ENCODE assay signal across 1 fruit fly cellular context in genomic region chrX:955873-956272, dm6.
A peak's percentile ranks its signal among the peaks of the same experiment; 100 is the strongest.
TF ChIP-seq lines count a peak whose summit lies in the region.

No protein-coding gene starts in this region.

TF ChIP-seq in whole organism, embryonic, 481 proteins besides CTCF, POLR2A, EP300 and RAD21 (continued from another document and continues in another):
- peak; percentile 65 for TF ChIP-seq ATbp (GFP tag; optimal IDR thresholded peaks at IDR 0.05; lab: Kevin White, UChicago)
- TF ChIP-seq vvl (GFP tag; IDR thresholded peaks at IDR 0.05; lab: Robert Waterston, UW) = peak; percentile 69
- TF ChIP-seq CG18262 (tag; optimal IDR thresholded peaks at IDR 0.05; lab: Kevin White, UChicago) = peak; percentile 42
- TF ChIP-seq NFAT (GFP tag; IDR thresholded peaks at IDR 0.05; lab: Robert Waterston, UW) = peak; percentile 12; the same call in 1 of the 2 replicates
- TF ChIP-seq dpn (GFP tag; optimal IDR thresholded peaks at IDR 0.05; lab: Kevin White, UChicago) = peak; percentile 58 to 73
- peak; percentile 78 for TF ChIP-seq lab (GFP tag; optimal IDR thresholded peaks at IDR 0.05; lab: Kevin White, UChicago)
- TF ChIP-seq D19B (GFP tag; optimal IDR thresholded peaks at IDR 0.05; lab: Kevin White, UChicago) = no peak
- no peak for TF ChIP-seq CG9797 (GFP tag; optimal IDR thresholded peaks at IDR 0.05; lab: Kevin White, UChicago)
- peak; percentile 55; the same call in 1 of the 2 replicates for TF ChIP-seq CG1024 (GFP tag; IDR thresholded peaks at IDR 0.05; lab: Robert Waterston, UW)
- peak; percentile 63; the same call in 1 of the 3 replicates for TF ChIP-seq zfh1 (GFP tag; IDR thresholded peaks at IDR 0.05; lab: Robert Waterston, UW)
- TF ChIP-seq CG13894 (tag; optimal IDR thresholded peaks at IDR 0.05; lab: Kevin White, UChicago) = peak; percentile 12
- peak; percentile 29 for TF ChIP-seq scrt (GFP tag; optimal IDR thresholded peaks at IDR 0.05; lab: Kevin White, UChicago)
- TF ChIP-seq Meics (GFP tag; optimal IDR thresholded peaks at IDR 0.05; lab: Kevin White, UChicago) = peak; percentile 68
- 0 out of 2 replicates have a peak, but pooled peaks have one; percentile 13 for TF ChIP-seq E2f2 (GFP tag; IDR thresholded peaks at IDR 0.05; lab: Robert Waterston, UW)
- peak; percentile 14 for TF ChIP-seq tio (GFP tag; optimal IDR thresholded peaks at IDR 0.05; lab: Kevin White, UChicago)
- TF ChIP-seq CG1233 (GFP tag; optimal IDR thresholded peaks at IDR 0.05; lab: Kevin White, UChicago) = peak; percentile 25
- TF ChIP-seq CG10147 (GFP tag; optimal IDR thresholded peaks at IDR 0.05; lab: Kevin White, UChicago) = peak; percentile 44
- TF ChIP-seq NK7.1 (GFP tag; optimal IDR thresholded peaks at IDR 0.05; lab: Kevin White, UChicago) = peak; percentile 22
- no peak for TF ChIP-seq CG12236 (GFP tag; optimal IDR thresholded peaks at IDR 0.05; lab: Kevin White, UChicago)
- TF ChIP-seq CG11093 (GFP tag; IDR thresholded peaks at IDR 0.05; lab: Robert Waterston, UW) = no peak
- no peak for TF ChIP-seq Drgx (GFP tag; IDR thresholded peaks at IDR 0.05; lab: Robert Waterston, UW)
- no peak for TF ChIP-seq Max (GFP tag; optimal IDR thresholded peaks at IDR 0.05; lab: Kevin White, UChicago)
- TF ChIP-seq unc-4 (GFP tag; IDR thresholded peaks at IDR 0.05; lab: Robert Waterston, UW; ENCODE audit: partially characterized antibody) = no peak
- peak; percentile 60 for TF ChIP-seq jumu (GFP tag; optimal IDR thresholded peaks at IDR 0.05; lab: Kevin White, UChicago)
- TF ChIP-seq HLH3B (GFP tag; IDR thresholded peaks at IDR 0.05; lab: Robert Waterston, UW) = peak; percentile 71
- TF ChIP-seq CG6175 (GFP tag; IDR thresholded peaks at IDR 0.05; lab: Robert Waterston, UW) = no peak
- TF ChIP-seq Jarid2 (GFP tag; optimal IDR thresholded peaks at IDR 0.05; lab: Kevin White, UChicago) = no peak
- no peak for TF ChIP-seq fd64A (GFP tag; optimal IDR thresholded peaks at IDR 0.05; lab: Kevin White, UChicago)
- TF ChIP-seq CG12219 (GFP tag; optimal IDR thresholded peaks at IDR 0.05; lab: Kevin White, UChicago) = peak; percentile 57
- no peak for TF ChIP-seq rib (GFP tag; IDR thresholded peaks at IDR 0.05; lab: Robert Waterston, UW)
- peak; percentile 70 for TF ChIP-seq Sox102F (GFP tag; optimal IDR thresholded peaks at IDR 0.05; lab: Kevin White, UChicago)
- TF ChIP-seq mld (GFP tag; IDR thresholded peaks at IDR 0.05; lab: Robert Waterston, UW; ENCODE audit: partially characterized antibody) = no peak
- TF ChIP-seq Dbx (GFP tag; IDR thresholded peaks at IDR 0.05; lab: Robert Waterston, UW) = peak; percentile 45; the same call in 1 of the 3 replicates
- no peak for TF ChIP-seq gcm2 (GFP tag; optimal IDR thresholded peaks at IDR 0.05; lab: Kevin White, UChicago)
- TF ChIP-seq CG15696 (tag; optimal IDR thresholded peaks at IDR 0.05; lab: Kevin White, UChicago) = no peak
- TF ChIP-seq CG13296 (GFP tag; optimal IDR thresholded peaks at IDR 0.05; lab: Kevin White, UChicago) = peak; percentile 25
- peak; percentile 55 for TF ChIP-seq CG10979 (tag; optimal IDR thresholded peaks at IDR 0.05; lab: Kevin White, UChicago)
- TF ChIP-seq peb (GFP tag; IDR thresholded peaks at IDR 0.05; lab: Robert Waterston, UW) = peak; percentile 27; the same call in 1 of the 2 replicates
- peak; percentile 29 for TF ChIP-seq HLH54F (GFP tag; optimal IDR thresholded peaks at IDR 0.05; lab: Kevin White, UChicago)
- TF ChIP-seq CG14050 (GFP tag; IDR thresholded peaks at IDR 0.05; lab: Robert Waterston, UW) = peak; percentile 21; the same call in 1 of the 3 replicates
- TF ChIP-seq nerfin-1 (tag; optimal IDR thresholded peaks at IDR 0.05; lab: Kevin White, UChicago) = peak; percentile 26
- no peak for TF ChIP-seq CG6791 (GFP tag; IDR thresholded peaks at IDR 0.05; lab: Robert Waterston, UW; ENCODE audit: partially characterized antibody)
- TF ChIP-seq CG14710 (tag; optimal IDR thresholded peaks at IDR 0.05; lab: Kevin White, UChicago) = peak; percentile 13
- peak; percentile 81 for TF ChIP-seq CG12769 (tag; optimal IDR thresholded peaks at IDR 0.05; lab: Kevin White, UChicago)
- TF ChIP-seq CG32772 (GFP tag; IDR thresholded peaks at IDR 0.05; lab: Robert Waterston, UW) = peak; percentile 66
- peak; percentile 52 for TF ChIP-seq tap (tag; optimal IDR thresholded peaks at IDR 0.05; lab: Kevin White, UChicago)
- peak; percentile 16 for TF ChIP-seq Side (GFP tag; optimal IDR thresholded peaks at IDR 0.05; lab: Kevin White, UChicago)
- peak; percentile 51 for TF ChIP-seq CG4424 (GFP tag; optimal IDR thresholded peaks at IDR 0.05; lab: Kevin White, UChicago)
- TF ChIP-seq esg (GFP tag; conservative IDR thresholded peaks at IDR 0.05; lab: Robert Waterston, UW) = peak; percentile 64
- no peak for TF ChIP-seq kay (GFP tag; optimal IDR thresholded peaks at IDR 0.05; lab: Kevin White, UChicago)
- no peak for TF ChIP-seq Trl (optimal IDR thresholded peaks at IDR 0.05; lab: Kevin White, UChicago)
- TF ChIP-seq Trl (GFP tag; optimal IDR thresholded peaks at IDR 0.05; lab: Kevin White, UChicago) = peak; percentile 62
- peak; percentile 11 for TF ChIP-seq sd (tag; optimal IDR thresholded peaks at IDR 0.05; lab: Kevin White, UChicago)
- peak; percentile 24 for TF ChIP-seq CG17802 (tag; optimal IDR thresholded peaks at IDR 0.05; lab: Kevin White, UChicago)
- no peak for TF ChIP-seq Awh (GFP tag; IDR thresholded peaks at IDR 0.05; lab: Robert Waterston, UW)
- TF ChIP-seq luna (GFP tag; optimal IDR thresholded peaks at IDR 0.05; lab: Kevin White, UChicago) = no peak
- TF ChIP-seq tna (GFP tag; IDR thresholded peaks at IDR 0.05; lab: Robert Waterston, UW; ENCODE audit: partially characterized antibody) = no peak
- peak; percentile 38; the same call in 1 of the 2 replicates for TF ChIP-seq chm (GFP tag; IDR thresholded peaks at IDR 0.05; lab: Robert Waterston, UW)
- TF ChIP-seq repo (GFP tag; optimal IDR thresholded peaks at IDR 0.05; lab: Kevin White, UChicago) = peak; percentile 2
- TF ChIP-seq CG12391 (tag; optimal IDR thresholded peaks at IDR 0.05; lab: Kevin White, UChicago) = peak; percentile 46
- TF ChIP-seq CG8290 (GFP tag; optimal IDR thresholded peaks at IDR 0.05; lab: Kevin White, UChicago) = no peak
- TF ChIP-seq CG8290 (tag; optimal IDR thresholded peaks at IDR 0.05; lab: Kevin White, UChicago) = peak in 1 of 2 experiments; percentile 90
- peak; percentile 3 for TF ChIP-seq MTF-1 (GFP tag; optimal IDR thresholded peaks at IDR 0.05; lab: Kevin White, UChicago; ENCODE audit: borderline replicate concordance)
- peak; percentile 44 for TF ChIP-seq E2f1 (GFP tag; IDR thresholded peaks at IDR 0.05; lab: Robert Waterston, UW)
- peak; percentile 67 for TF ChIP-seq pnt (GFP tag; optimal IDR thresholded peaks at IDR 0.05; lab: Kevin White, UChicago)
- peak; percentile 18 for TF ChIP-seq Sry-δ (GFP tag; optimal IDR thresholded peaks at IDR 0.05; lab: Kevin White, UChicago)
- TF ChIP-seq grau (tag; optimal IDR thresholded peaks at IDR 0.05; lab: Kevin White, UChicago) = peak; percentile 64
- peak; percentile 71 for TF ChIP-seq gem (tag; optimal IDR thresholded peaks at IDR 0.05; lab: Kevin White, UChicago)
- TF ChIP-seq CG11247 (GFP tag; IDR thresholded peaks at IDR 0.05; lab: Robert Waterston, UW) = peak; percentile 43; the same call in 1 of the 2 replicates
- no peak for TF ChIP-seq sim (GFP tag; IDR thresholded peaks at IDR 0.05; lab: Robert Waterston, UW)
- no peak for TF ChIP-seq Oaz (GFP tag; IDR thresholded peaks at IDR 0.05; lab: Robert Waterston, UW)
- TF ChIP-seq CG30403 (GFP tag; optimal IDR thresholded peaks at IDR 0.05; lab: Kevin White, UChicago) = peak; percentile 45
- TF ChIP-seq fu2 (GFP tag; optimal IDR thresholded peaks at IDR 0.05; lab: Kevin White, UChicago) = peak; percentile 26
- peak; percentile 81 for TF ChIP-seq CG18599 (GFP tag; optimal IDR thresholded peaks at IDR 0.05; lab: Kevin White, UChicago)
- no peak for TF ChIP-seq Mad (GFP tag; optimal IDR thresholded peaks at IDR 0.05; lab: Kevin White, UChicago)
- TF ChIP-seq abd-A (tag; optimal IDR thresholded peaks at IDR 0.05; lab: Kevin White, UChicago) = peak; percentile 30
- TF ChIP-seq ken (GFP tag; IDR thresholded peaks at IDR 0.05; lab: Robert Waterston, UW) = peak; percentile 43; the same call in 1 of the 3 replicates
- no peak for TF ChIP-seq CG12744 (GFP tag; optimal IDR thresholded peaks at IDR 0.05; lab: Kevin White, UChicago)
- TF ChIP-seq twi (tag; optimal IDR thresholded peaks at IDR 0.05; lab: Kevin White, UChicago) = no peak
- 0 out of 3 replicates have a peak, but pooled peaks have one; percentile 11 for TF ChIP-seq CG3726 (GFP tag; IDR thresholded peaks at IDR 0.05; lab: Robert Waterston, UW)
- no peak; the same call in 1 of the 2 replicates for TF ChIP-seq klu (GFP tag; IDR thresholded peaks at IDR 0.05; lab: Robert Waterston, UW)
- TF ChIP-seq CG16863 (GFP tag; optimal IDR thresholded peaks at IDR 0.05; lab: Kevin White, UChicago) = peak; percentile 35
- peak; percentile 39; the same call in 1 of the 3 replicates for TF ChIP-seq CG7357 (GFP tag; IDR thresholded peaks at IDR 0.05; lab: Robert Waterston, UW)
- TF ChIP-seq Sox100B (GFP tag; optimal IDR thresholded peaks at IDR 0.05; lab: Kevin White, UChicago) = peak; percentile 17
- TF ChIP-seq gro (GFP tag; optimal IDR thresholded peaks at IDR 0.05; lab: Kevin White, UChicago) = peak; percentile 1
- TF ChIP-seq dimm (GFP tag; IDR thresholded peaks at IDR 0.05; lab: Robert Waterston, UW) = 0 out of 2 replicates have a peak, but pooled peaks have one; percentile 19
- peak; percentile 30 for TF ChIP-seq oc (tag; optimal IDR thresholded peaks at IDR 0.05; lab: Kevin White, UChicago)
- peak; percentile 13 for TF ChIP-seq CG1647 (GFP tag; optimal IDR thresholded peaks at IDR 0.05; lab: Kevin White, UChicago)
- peak; percentile 55 for TF ChIP-seq CG8944 (GFP tag; optimal IDR thresholded peaks at IDR 0.05; lab: Kevin White, UChicago)
- TF ChIP-seq Optix (GFP tag; IDR thresholded peaks at IDR 0.05; lab: Robert Waterston, UW) = 0 out of 3 replicates have a peak, but pooled peaks have one; percentile 65
- TF ChIP-seq ro (GFP tag; IDR thresholded peaks at IDR 0.05; lab: Robert Waterston, UW) = 0 out of 2 replicates have a peak, but pooled peaks have one; percentile 24
- no peak for TF ChIP-seq CG10565 (GFP tag; optimal IDR thresholded peaks at IDR 0.05; lab: Kevin White, UChicago)
- TF ChIP-seq zfh2 (GFP tag; optimal IDR thresholded peaks at IDR 0.05; lab: Kevin White, UChicago) = peak; percentile 5
- TF ChIP-seq gfzf (GFP tag; optimal IDR thresholded peaks at IDR 0.05; lab: Kevin White, UChicago) = no peak
- peak; percentile 41 for TF ChIP-seq CG10209 (GFP tag; optimal IDR thresholded peaks at IDR 0.05; lab: Kevin White, UChicago)
- TF ChIP-seq CG7839 (tag; optimal IDR thresholded peaks at IDR 0.05; lab: Kevin White, UChicago) = peak; percentile 74
- TF ChIP-seq fd3F (GFP tag; optimal IDR thresholded peaks at IDR 0.05; lab: Kevin White, UChicago) = peak; percentile 30
- TF ChIP-seq CG5245 (GFP tag; optimal IDR thresholded peaks at IDR 0.05; lab: Kevin White, UChicago) = peak; percentile 29
- no peak for TF ChIP-seq Camta (GFP tag; optimal IDR thresholded peaks at IDR 0.05; lab: Kevin White, UChicago)
- TF ChIP-seq lola (GFP tag; optimal IDR thresholded peaks at IDR 0.05; lab: Kevin White, UChicago) = no peak
- TF ChIP-seq sob (GFP tag; IDR thresholded peaks at IDR 0.05; lab: Robert Waterston, UW) = peak; percentile 53; the same call in 1 of the 2 replicates
- TF ChIP-seq maf-S (GFP tag; optimal IDR thresholded peaks at IDR 0.05; lab: Kevin White, UChicago) = peak; percentile 6
- TF ChIP-seq CG4282 (GFP tag; optimal IDR thresholded peaks at IDR 0.05; lab: Kevin White, UChicago) = no peak
- TF ChIP-seq H15 (GFP tag; IDR thresholded peaks at IDR 0.05; lab: Robert Waterston, UW) = peak; percentile 51; the same call in 1 of the 3 replicates
- no peak for TF ChIP-seq pan (optimal IDR thresholded peaks at IDR 0.05; lab: Kevin White, UChicago)
- TF ChIP-seq pan (GFP tag; optimal IDR thresholded peaks at IDR 0.05 in 1 of 2, IDR thresholded peaks at IDR 0.05 in 1 of 2) = peak in 1 of 2 experiments; percentile 59
- no peak for TF ChIP-seq NC2β (GFP tag; optimal IDR thresholded peaks at IDR 0.05; lab: Kevin White, UChicago)
- TF ChIP-seq CG6654 (GFP tag; optimal IDR thresholded peaks at IDR 0.05; lab: Kevin White, UChicago) = peak; percentile 4
- TF ChIP-seq CG11398 (GFP tag; optimal IDR thresholded peaks at IDR 0.05; lab: Kevin White, UChicago) = no peak
- TF ChIP-seq CG8765 (GFP tag; IDR thresholded peaks at IDR 0.05; lab: Robert Waterston, UW) = no peak
- no peak for TF ChIP-seq Hmx (GFP tag; optimal IDR thresholded peaks at IDR 0.05; lab: Kevin White, UChicago)
- no peak for TF ChIP-seq zf30C (GFP tag; optimal IDR thresholded peaks at IDR 0.05; lab: Kevin White, UChicago)
- peak; percentile 71 for TF ChIP-seq Rfx (GFP tag; IDR thresholded peaks at IDR 0.05; lab: Robert Waterston, UW)
- 0 out of 3 replicates have a peak, but pooled peaks have one; percentile 39 for TF ChIP-seq otp (GFP tag; IDR thresholded peaks at IDR 0.05; lab: Robert Waterston, UW)
- TF ChIP-seq D19A (tag; optimal IDR thresholded peaks at IDR 0.05; lab: Kevin White, UChicago) = peak; percentile 51
- peak; percentile 42 for TF ChIP-seq Myb (GFP tag; optimal IDR thresholded peaks at IDR 0.05; lab: Kevin White, UChicago)
- peak; percentile 72 for TF ChIP-seq dysf (GFP tag; IDR thresholded peaks at IDR 0.05; lab: Robert Waterston, UW)
- TF ChIP-seq CG12942 (GFP tag; optimal IDR thresholded peaks at IDR 0.05; lab: Kevin White, UChicago) = peak; percentile 42
- 0 out of 3 replicates have a peak, but pooled peaks have one; percentile 21 for TF ChIP-seq so (GFP tag; IDR thresholded peaks at IDR 0.05; lab: Robert Waterston, UW)
- TF ChIP-seq lbe (GFP tag; optimal IDR thresholded peaks at IDR 0.05; lab: Kevin White, UChicago) = no peak
- TF ChIP-seq Opbp (GFP tag; IDR thresholded peaks at IDR 0.05; lab: Robert Waterston, UW; ENCODE audit: partially characterized antibody) = no peak
- peak; percentile 41 for TF ChIP-seq CG17385 (GFP tag; optimal IDR thresholded peaks at IDR 0.05; lab: Kevin White, UChicago)
- no peak for TF ChIP-seq CG2875 (GFP tag; optimal IDR thresholded peaks at IDR 0.05; lab: Kevin White, UChicago)
- peak; percentile 5 for TF ChIP-seq CG13123 (GFP tag; optimal IDR thresholded peaks at IDR 0.05; lab: Kevin White, UChicago)
- peak; percentile 66 for TF ChIP-seq Ptx1 (GFP tag; IDR thresholded peaks at IDR 0.05; lab: Robert Waterston, UW)
- TF ChIP-seq CG17359 (tag; optimal IDR thresholded peaks at IDR 0.05; lab: Kevin White, UChicago) = peak; percentile 65
- TF ChIP-seq H2.0 (GFP tag; IDR thresholded peaks at IDR 0.05; lab: Robert Waterston, UW) = 0 out of 2 replicates have a peak, but pooled peaks have one; percentile 38
- no peak for TF ChIP-seq kah (GFP tag; optimal IDR thresholded peaks at IDR 0.05; lab: Kevin White, UChicago)
- peak; percentile 93 for TF ChIP-seq Ets65A (GFP tag; lab: Kevin White, UChicago)
